Worm (Caenorhabditis elegans): ENCODE results near the gene M117.3.

ce11 chrIV:11776968-11777467 lies 45.0 kb upstream of the M117.3 start:
- no peak for TF ChIP-seq ztf-4 (tag; optimal IDR thresholded peaks at IDR 0.05)
- no peak for TF ChIP-seq skn-1 (tag; optimal IDR thresholded peaks at IDR 0.05)
- TF ChIP-seq pha-4 (tag; optimal IDR thresholded peaks at IDR 0.05) = no peak
- no peak for TF ChIP-seq snpc-4 (tag; optimal IDR thresholded peaks at IDR 0.05)
- no peak for TF ChIP-seq nfya-1 (tag; optimal IDR thresholded peaks at IDR 0.05; ENCODE audit: insufficient read depth)
- TF ChIP-seq pqm-1 (tag; optimal IDR thresholded peaks at IDR 0.05) = no peak
- TF ChIP-seq ZK546.5 (tag; optimal IDR thresholded peaks at IDR 0.05) = no peak
- TF ChIP-seq lin-39 (tag; optimal IDR thresholded peaks at IDR 0.05) = no peak

All from whole organism, L3 larva.